Worm (Caenorhabditis elegans) whole organism, L4 larva: ENCODE measurements around the gene T27E4.5.

Source experiments
- dmd-8 ChIP-seq: fragments of 200-800 bp; sonication (Bioruptor generic); IDR thresholded peaks from 2 replicates; pipeline ENCODE4 v1.3.6; 2022; ENCODE audit warnings: missing genetic modification characterization, missing compliant biosample characterization
- mdt-29 ChIP-seq: fragments of 200-800 bp; sonication (Bioruptor generic); IDR thresholded peaks from 2 replicates; pipeline ENCODE4 v1.3.6; 2022; ENCODE audit warnings: missing genetic modification reagents, missing genetic modification characterization, missing compliant biosample characterization
- nhr-28 ChIP-seq: fragments of 150-350 bp; optimal IDR thresholded peaks from 2 replicates; lab custom pipeline; 2014; ENCODE audit warnings: missing biosample characterization, missing genetic modification characterization
- skn-1 ChIP-seq: fragments of 150-350 bp; optimal IDR thresholded peaks from 2 replicates; lab custom pipeline; 2014; ENCODE audit warnings: missing biosample characterization, missing genetic modification characterization

DNA sequence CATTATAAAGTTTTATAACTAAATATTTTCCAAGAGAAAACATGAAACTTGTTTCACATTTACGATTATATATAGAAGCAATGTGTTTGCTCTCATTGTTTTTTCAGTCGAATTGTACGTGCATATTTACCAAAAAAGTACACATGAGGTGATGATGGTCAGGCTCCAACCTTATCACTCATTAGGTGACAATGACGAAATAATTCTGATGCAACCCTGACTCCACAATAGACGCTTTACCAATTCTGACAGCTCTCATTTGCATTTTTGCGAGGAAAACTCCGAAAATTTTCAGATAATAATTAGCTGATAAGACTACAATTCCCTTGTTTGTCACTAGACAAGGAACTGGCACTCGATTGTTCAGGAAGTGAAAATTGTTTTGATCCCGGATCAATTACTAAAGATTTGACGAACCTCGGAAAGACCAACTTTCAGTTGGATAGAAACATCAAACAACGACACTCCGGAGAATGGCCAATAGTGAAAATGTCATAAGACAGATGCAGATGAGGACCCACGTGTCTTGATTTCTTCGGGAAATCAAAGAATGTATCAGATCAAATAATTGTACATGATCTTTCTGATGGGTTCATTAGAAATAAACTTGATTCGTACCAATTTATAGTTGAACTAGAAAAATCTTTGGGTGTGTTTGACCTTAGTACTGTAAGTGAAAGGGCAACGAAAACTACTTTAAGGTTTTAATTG, 9.4 kb upstream of the T27E4.5 start:
- peak; percentile 54 for TF ChIP-seq nhr-28 (tag; lab: Kevin White, UChicago)
- no peak for TF ChIP-seq dmd-8 (GFP tag; lab: Robert Waterston, UW)
- 0 out of 2 replicates have a peak, but pooled peaks have one; percentile 24 for TF ChIP-seq mdt-29 (GFP tag; lab: Robert Waterston, UW)
- TF ChIP-seq skn-1 (tag; lab: Kevin White, UChicago) = no peak
